Fruit fly (Drosophila melanogaster) whole organism, wandering third instar larva: ENCODE results near the gene CG7912.
A peak's percentile ranks its signal among the peaks of the same experiment; 100 is the strongest.

Experiments used
- CG9705 ChIP-seq: fragments of 200-800 bp; sonication (Bioruptor generic); optimal IDR thresholded peaks from 2 replicates; lab custom pipeline; 2018; ENCODE audit warnings: missing biosample characterization, mild to moderate bottlenecking, missing genetic modification characterization
- Dif ChIP-seq: fragments of 200-275, 200-300 bp; sonication (Bioruptor generic); optimal IDR thresholded peaks from 2 replicates; lab custom pipeline; 2018; ENCODE audit warnings: missing biosample characterization, missing genetic modification characterization; ENCODE audit not compliant: partially characterized antibody
- GATAd ChIP-seq: sonication (Bioruptor generic); optimal IDR thresholded peaks from 2 replicates; lab custom pipeline; 2016; ENCODE audit warnings: missing biosample characterization, missing genetic modification characterization
- HLH106 ChIP-seq: fragments of 200-800 bp; optimal IDR thresholded peaks from 3 replicates; lab custom pipeline; 2019; ENCODE audit warnings: missing biosample characterization, mild to moderate bottlenecking, missing genetic modification characterization, moderate library complexity
- Hnf4 ChIP-seq: fragments of 200-800 bp; sonication (Bioruptor generic); optimal IDR thresholded peaks from 2 replicates; lab custom pipeline; 2016; ENCODE audit warnings: missing biosample characterization, mild to moderate bottlenecking, missing genetic modification characterization
- Hr78 ChIP-seq: fragments of >200 bp; optimal IDR thresholded peaks from 2 replicates; lab custom pipeline; 2017; ENCODE audit warnings: missing biosample characterization, missing genetic modification characterization
- Hr83 ChIP-seq: fragments of 200-300 bp; sonication (Bioruptor generic); optimal IDR thresholded peaks from 2 replicates; lab custom pipeline; 2016; ENCODE audit warnings: missing biosample characterization, mild to moderate bottlenecking, missing genetic modification characterization, moderate library complexity; ENCODE audit not compliant: poor library complexity, severe bottlenecking
- Jra ChIP-seq: sonication (Bioruptor generic); optimal IDR thresholded peaks from 2 replicates; lab custom pipeline; 2016; ENCODE audit warnings: missing biosample characterization, missing genetic modification characterization
- Mio ChIP-seq: sonication (Bioruptor generic); optimal IDR thresholded peaks from 2 replicates; lab custom pipeline; 2016; ENCODE audit warnings: missing biosample characterization, missing genetic modification characterization
- Myc ChIP-seq: fragments of >200 bp; optimal IDR thresholded peaks from 2 replicates; lab custom pipeline; 2017
- OdsH ChIP-seq: fragments of 200-800 bp; sonication (Bioruptor generic); optimal IDR thresholded peaks from 2 replicates; lab custom pipeline; 2016; ENCODE audit warnings: missing biosample characterization, mild to moderate bottlenecking, missing genetic modification characterization
- Rel ChIP-seq, 2 experiments: fragments of 200-800 bp; sonication (Bioruptor generic) in 1 of 2; optimal IDR thresholded peaks; 2 replicates in 1 of 2; 3 replicates in 1 of 2; lab custom pipeline; 2016 to 2019; ENCODE audit warnings: mild to moderate bottlenecking in 2 of 2, missing biosample characterization in 2 of 2, missing genetic modification characterization in 2 of 2, moderate library complexity in 1 of 2
- Sp1 ChIP-seq: fragments of 200-800 bp; sonication (Bioruptor generic); optimal IDR thresholded peaks from 3 replicates; lab custom pipeline; 2019; ENCODE audit warnings: missing biosample characterization, mild to moderate bottlenecking, missing genetic modification characterization, moderate library complexity
- Vsx2 ChIP-seq: fragments of 200-300, 225-300 bp; sonication (Bioruptor generic); optimal IDR thresholded peaks from 2 replicates; lab custom pipeline; 2018; ENCODE audit warnings: missing biosample characterization, missing genetic modification characterization; ENCODE audit not compliant: partially characterized antibody
- br ChIP-seq: fragments of 200-800 bp; sonication (Bioruptor generic); optimal IDR thresholded peaks from 2 replicates; lab custom pipeline; 2016; ENCODE audit warnings: missing biosample characterization, missing genetic modification characterization
- dsf ChIP-seq: sonication (Bioruptor generic); optimal IDR thresholded peaks from 2 replicates; lab custom pipeline; 2016; ENCODE audit warnings: missing biosample characterization, missing genetic modification characterization, borderline replicate concordance
- ey ChIP-seq: fragments of 200-800 bp; sonication (Bioruptor generic); optimal IDR thresholded peaks from 2 replicates; lab custom pipeline; 2016; ENCODE audit warnings: missing biosample characterization, missing genetic modification characterization
- foxo ChIP-seq, 2 experiments: fragments of 200-800 bp; sonication (Bioruptor generic); optimal IDR thresholded peaks; 2 replicates in 1 of 2; 3 replicates in 1 of 2; lab custom pipeline; 2016 to 2017; ENCODE audit warnings: missing biosample characterization in 2 of 2, missing genetic modification characterization in 2 of 2
- fru ChIP-seq: fragments of 200-800 bp; sonication (Bioruptor generic); optimal IDR thresholded peaks from 3 replicates; lab custom pipeline; 2016; ENCODE audit warnings: missing biosample characterization, mild to moderate bottlenecking, missing genetic modification characterization
- h ChIP-seq: fragments of 200-800 bp; sonication (Bioruptor generic); optimal IDR thresholded peaks from 3 replicates; lab custom pipeline; 2016; ENCODE audit warnings: missing biosample characterization, mild to moderate bottlenecking, missing genetic modification characterization
- lola ChIP-seq: fragments of >200 bp; optimal IDR thresholded peaks from 2 replicates; lab custom pipeline; 2017; ENCODE audit warnings: missing biosample characterization, missing genetic modification characterization
- pan ChIP-seq: fragments of >200 bp; optimal IDR thresholded peaks from 2 replicates; lab custom pipeline; 2017
- psq ChIP-seq: fragments of 200-800 bp; sonication (Bioruptor generic); optimal IDR thresholded peaks from 3 replicates; lab custom pipeline; 2017; ENCODE audit warnings: missing biosample characterization, mild to moderate bottlenecking, missing genetic modification characterization, moderate library complexity
- rgr ChIP-seq: fragments of 200-800 bp; sonication (Bioruptor generic); optimal IDR thresholded peaks from 3 replicates; lab custom pipeline; 2016; ENCODE audit warnings: missing biosample characterization, mild to moderate bottlenecking, missing genetic modification characterization
- sage ChIP-seq: fragments of 200-800 bp; sonication (Bioruptor generic); optimal IDR thresholded peaks from 2 replicates; lab custom pipeline; 2016; ENCODE audit warnings: missing biosample characterization, mild to moderate bottlenecking, missing genetic modification characterization
- sv ChIP-seq: fragments of 200-800 bp; sonication (Bioruptor generic); optimal IDR thresholded peaks from 3 replicates; lab custom pipeline; 2016; ENCODE audit warnings: missing biosample characterization, missing genetic modification characterization
- tai ChIP-seq: sonication (Bioruptor generic); optimal IDR thresholded peaks from 2 replicates; lab custom pipeline; 2016; ENCODE audit warnings: missing biosample characterization, missing genetic modification characterization
- woc ChIP-seq: sonication (Bioruptor generic); optimal IDR thresholded peaks from 2 replicates; lab custom pipeline; 2016; ENCODE audit warnings: missing biosample characterization, mild to moderate bottlenecking, missing genetic modification characterization

CG7912 gene

DNA sequence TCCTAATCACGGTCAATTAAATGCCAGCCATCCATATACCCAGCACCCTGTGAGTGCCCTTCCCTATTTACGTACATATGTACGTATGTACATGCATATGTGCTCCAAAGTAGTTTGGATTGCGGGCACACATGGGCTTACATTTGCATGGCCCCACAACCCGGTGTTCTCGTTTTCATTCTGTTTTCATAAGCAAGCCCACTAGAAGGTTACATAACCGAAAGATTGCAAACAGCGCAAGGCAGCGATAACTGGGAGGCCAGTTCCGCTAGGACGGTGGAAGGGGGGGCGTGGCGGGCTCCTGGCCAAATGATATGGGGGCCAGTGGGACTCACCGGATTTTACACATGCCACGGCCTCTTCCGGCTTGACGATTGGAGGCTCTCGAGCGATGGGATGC, 5.5 kb upstream of the CG7912 start:
- TF ChIP-seq Rel (GFP tag; optimal IDR thresholded peaks at IDR 0.05; lab: Kevin White, UChicago) (no peak), Rel (tag; optimal IDR thresholded peaks at IDR 0.05; lab: Kevin White, UChicago) (no peak), dsf (GFP tag; lab: Kevin White, UChicago) (no peak), br (GFP tag; lab: Kevin White, UChicago) (no peak), Mio (GFP tag; lab: Kevin White, UChicago) (no peak), Myc (lab: Kevin White, UChicago) (no peak), HLH106 (tag; lab: Kevin White, UChicago) (no peak), Jra (GFP tag; lab: Kevin White, UChicago) (no peak), CG9705 (GFP tag; lab: Kevin White, UChicago) (no peak), Hr78 (no peak)

DNA sequence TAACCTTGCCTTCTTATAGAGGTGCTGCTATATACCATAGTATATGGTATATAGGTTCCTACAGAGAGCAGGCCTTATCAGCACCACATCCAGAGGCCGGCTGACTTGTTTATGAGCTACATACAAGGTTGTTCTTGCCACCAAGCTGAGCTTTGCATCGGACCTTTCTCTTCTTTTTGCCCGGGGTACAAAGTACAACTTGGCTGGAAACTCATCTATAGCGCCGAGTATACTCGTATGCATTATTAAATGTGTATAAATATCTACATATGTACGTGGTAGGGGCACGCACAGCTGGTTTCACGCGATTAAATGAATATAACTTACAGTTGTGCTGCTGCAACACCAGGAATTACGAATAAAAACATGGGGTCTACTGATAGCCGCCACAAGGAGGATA, 4.9 kb upstream of the CG7912 start:
- TF ChIP-seq woc (GFP tag; lab: Kevin White, UChicago): no peak
- no peak for TF ChIP-seq Dif

DNA sequence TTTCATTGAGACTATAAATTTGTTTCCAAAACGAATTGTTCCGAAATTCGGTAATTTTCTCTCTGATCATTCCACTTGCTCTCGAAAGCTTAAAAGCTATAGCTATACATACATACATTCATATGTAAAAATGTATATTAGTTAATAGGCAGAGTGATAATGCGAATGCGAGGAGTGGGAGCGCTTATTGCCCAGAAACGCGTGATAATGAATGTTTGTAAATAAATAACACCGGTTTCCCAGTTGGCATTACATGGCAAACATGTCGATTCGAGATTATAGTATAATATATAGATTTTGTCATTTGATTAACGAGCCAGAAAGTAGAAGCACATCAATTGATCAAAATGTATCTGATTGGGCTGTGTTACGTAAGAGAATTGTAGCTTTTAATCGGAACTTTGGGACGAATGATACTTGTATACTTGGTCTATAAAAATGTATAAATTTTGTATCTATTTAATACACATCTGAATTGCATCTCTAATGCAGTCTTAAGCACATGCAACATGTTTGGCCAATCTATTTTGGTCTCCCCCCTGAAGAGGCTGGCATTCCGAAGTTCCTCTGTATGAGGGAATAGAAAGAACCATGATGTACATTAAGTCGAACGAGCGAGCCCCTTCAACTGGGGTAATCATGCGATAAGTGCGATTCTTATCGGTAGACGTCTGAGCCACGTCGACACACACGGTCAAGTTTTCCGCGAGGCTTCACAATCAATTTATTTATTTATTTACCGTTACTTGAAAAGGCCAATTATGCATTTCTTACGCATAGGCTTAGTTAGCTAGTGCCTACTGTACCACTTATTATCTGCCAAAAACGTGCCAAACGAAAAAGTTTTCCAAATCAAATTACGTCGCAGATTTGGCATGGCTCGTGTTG, 3.9 kb upstream of the CG7912 start:
- TF ChIP-seq Hnf4 (GFP tag; lab: Kevin White, UChicago): peak; percentile 27
- no peak for TF ChIP-seq woc (GFP tag; lab: Kevin White, UChicago)
- TF ChIP-seq OdsH (GFP tag; lab: Kevin White, UChicago): peak; percentile 38
- peak in 1 of 2 experiments; percentile 67 for TF ChIP-seq foxo (GFP tag; optimal IDR thresholded peaks at IDR 0.05; lab: Kevin White, UChicago)
- TF ChIP-seq pan (lab: Kevin White, UChicago): no peak
- TF ChIP-seq h (GFP tag; lab: Kevin White, UChicago): peak; percentile 68
- TF ChIP-seq fru: peak; percentile 32
- TF ChIP-seq Hr83 (GFP tag; lab: Kevin White, UChicago): no peak
- no peak for TF ChIP-seq Sp1 (GFP tag; lab: Kevin White, UChicago)
- TF ChIP-seq rgr (GFP tag; lab: Kevin White, UChicago): peak; percentile 12
- peak; percentile 44 for TF ChIP-seq ey
- TF ChIP-seq GATAd (GFP tag; lab: Kevin White, UChicago): no peak
- TF ChIP-seq br (GFP tag; lab: Kevin White, UChicago): peak; percentile 25
- no peak for TF ChIP-seq lola (GFP tag; lab: Kevin White, UChicago)
- no peak for TF ChIP-seq Jra (GFP tag; lab: Kevin White, UChicago)
- no peak for TF ChIP-seq tai
- no peak for TF ChIP-seq Vsx2 (GFP tag; lab: Kevin White, UChicago)
- TF ChIP-seq sv (GFP tag; lab: Kevin White, UChicago): no peak

DNA sequence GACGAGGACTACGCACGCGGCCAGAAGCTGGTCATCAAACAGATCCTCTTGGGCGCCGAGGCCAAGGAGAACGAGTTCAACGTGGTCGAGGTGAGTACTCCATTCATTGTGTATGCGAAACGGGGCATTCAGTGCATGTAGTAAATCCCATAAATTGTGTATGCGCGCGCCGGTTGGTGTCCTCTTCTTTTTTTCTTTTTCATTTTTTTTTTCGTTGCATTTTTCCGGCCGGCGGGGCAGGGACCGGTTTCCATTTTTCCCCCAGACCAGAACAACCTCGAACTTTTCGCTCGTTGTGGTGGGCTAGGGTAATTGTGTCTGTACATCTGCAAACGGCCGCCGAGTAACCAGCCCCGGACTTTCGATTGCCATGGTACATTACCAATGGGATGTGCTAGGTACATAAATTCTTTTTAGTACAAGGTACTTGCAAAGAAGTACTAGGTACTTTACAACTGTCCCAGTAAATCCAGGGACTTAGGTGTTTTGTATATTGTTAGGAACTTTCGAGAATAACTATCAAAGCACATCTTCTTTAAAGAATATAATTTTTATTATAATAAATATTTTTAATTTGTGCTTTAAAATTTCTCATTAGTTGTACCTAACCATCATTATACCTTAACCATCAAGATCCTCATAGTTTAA, 3.5 kb downstream of the CG7912 start:
- TF ChIP-seq Hnf4 (GFP tag; lab: Kevin White, UChicago) (no peak), foxo (GFP tag; optimal IDR thresholded peaks at IDR 0.05; lab: Kevin White, UChicago) (peak in 1 of 2 experiments; percentile 2)
- TF ChIP-seq, all 38 proteins: peak for 1

DNA sequence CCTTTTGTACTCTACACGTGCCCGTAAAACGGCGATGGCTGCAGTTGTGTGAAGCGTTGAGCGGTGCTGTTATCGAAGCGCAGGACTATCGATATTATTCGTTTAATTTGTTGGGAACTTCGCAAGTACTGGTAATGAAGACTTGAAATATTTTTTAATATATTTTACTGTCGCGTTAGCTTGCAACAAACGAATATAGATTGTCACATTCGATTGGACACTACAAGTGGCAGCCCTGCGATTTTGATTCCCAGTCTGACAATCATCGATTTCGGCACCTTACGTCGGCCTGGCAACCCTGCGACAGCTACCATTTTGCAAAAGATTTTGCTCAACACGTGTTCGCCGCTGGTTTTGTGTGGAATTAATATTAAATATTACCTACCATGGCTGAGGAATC, 4.3 kb downstream of the CG7912 start, which contains the start of the genes Nlp and Nph:
Gene Nlp, plus strand, starts transcription at position 138 of the 400 bp plus-strand sequence.
Gene Nph, minus strand, starts transcription at position 214 of the 400 bp plus-strand sequence.
- TF ChIP-seq pan (lab: Kevin White, UChicago): no peak
- no peak for TF ChIP-seq Jra (GFP tag; lab: Kevin White, UChicago)
- TF ChIP-seq h (GFP tag; lab: Kevin White, UChicago): peak; percentile 54
- TF ChIP-seq psq (GFP tag; lab: Kevin White, UChicago): peak; percentile 25
- TF ChIP-seq CG9705 (GFP tag; lab: Kevin White, UChicago): no peak
- TF ChIP-seq sage (GFP tag; lab: Kevin White, UChicago): no peak
- peak; percentile 76 for TF ChIP-seq Myc (lab: Kevin White, UChicago)
- TF ChIP-seq OdsH (GFP tag; lab: Kevin White, UChicago): peak; percentile 0
- TF ChIP-seq Rel (GFP tag; optimal IDR thresholded peaks at IDR 0.05; lab: Kevin White, UChicago): no peak
- peak; percentile 36 for TF ChIP-seq Rel (tag; optimal IDR thresholded peaks at IDR 0.05; lab: Kevin White, UChicago)
- peak; percentile 37 for TF ChIP-seq Sp1 (GFP tag; lab: Kevin White, UChicago)
- TF ChIP-seq rgr (GFP tag; lab: Kevin White, UChicago): peak; percentile 50
- TF ChIP-seq br (GFP tag; lab: Kevin White, UChicago): peak; percentile 39
- TF ChIP-seq foxo (GFP tag; optimal IDR thresholded peaks at IDR 0.05; lab: Kevin White, UChicago): peak in 1 of 2 experiments; percentile 18
- peak; percentile 29 for TF ChIP-seq HLH106 (tag; lab: Kevin White, UChicago)
- TF ChIP-seq GATAd (GFP tag; lab: Kevin White, UChicago): no peak
- TF ChIP-seq, all 38 proteins: peak for 10
